Worm (Caenorhabditis elegans) whole organism, L4 larva: ENCODE data around the gene W06F12.3.

Experiments used
- F10B5.3 ChIP-seq: sonication (generic microtip); optimal IDR thresholded peaks from 2 replicates; lab custom pipeline; 2016; ENCODE audit warnings: mild to moderate bottlenecking, missing genetic modification characterization, missing compliant biosample characterization
- F26F4.8 ChIP-seq: fragments of 200-800 bp; sonication (Bioruptor generic); conservative IDR thresholded peaks from 2 replicates; pipeline ENCODE4 v1.3.6; 2022; ENCODE audit warnings: missing genetic modification characterization, missing compliant biosample characterization
- T20F7.1 ChIP-seq: fragments of 200-800 bp; sonication (Bioruptor generic); optimal IDR thresholded peaks from 2 replicates; lab custom pipeline; 2018; ENCODE audit warnings: mild to moderate bottlenecking, missing genetic modification characterization, missing compliant biosample characterization
- Y48G9A.11 ChIP-seq: fragments of 200-800 bp; sonication (Bioruptor generic); IDR thresholded peaks from 2 replicates; pipeline ENCODE4 v1.3.6; 2022; ENCODE audit warnings: missing genetic modification reagents, missing genetic modification characterization, missing compliant biosample characterization
- ZK337.2 ChIP-seq: fragments of 200-800 bp; sonication (Bioruptor generic); IDR thresholded peaks from 2 replicates; pipeline ENCODE4 v1.3.6; 2022; ENCODE audit warnings: missing genetic modification reagents, missing genetic modification characterization, missing compliant biosample characterization
- aha-1 ChIP-seq: fragments of 150-350 bp; peaks from one replicate; lab custom pipeline; 2014; ENCODE audit warnings: missing biosample characterization, missing genetic modification characterization
- ama-1 ChIP-seq: fragments of 150-350 bp; optimal IDR thresholded peaks from 2 replicates; lab custom pipeline; 2014; ENCODE audit warnings: inconsistent platforms, mixed read lengths
- arid-1 ChIP-seq: fragments of 200-800 bp; sonication (Bioruptor generic); conservative IDR thresholded peaks from 2 replicates; pipeline ENCODE4 v1.3.6; 2022; ENCODE audit warnings: missing genetic modification reagents, missing genetic modification characterization, missing compliant biosample characterization
- attf-4 ChIP-seq: sonication (generic microtip); optimal IDR thresholded peaks from 3 replicates; lab custom pipeline; 2017; ENCODE audit warnings: missing biosample characterization, missing genetic modification characterization
- daf-19 ChIP-seq: fragments of 200-800 bp; sonication (Bioruptor generic); conservative IDR thresholded peaks from 2 replicates; pipeline ENCODE4 v1.3.6; 2022; ENCODE audit warnings: missing genetic modification characterization, missing compliant biosample characterization
- dmd-9 ChIP-seq: fragments of 200-800 bp; sonication (Bioruptor generic); IDR thresholded peaks from 2 replicates; pipeline ENCODE4 v1.3.6; 2022; ENCODE audit warnings: missing genetic modification reagents, missing genetic modification characterization, missing compliant biosample characterization
- duxl-1 ChIP-seq: sonication (generic microtip); optimal IDR thresholded peaks from 2 replicates; lab custom pipeline; 2016; ENCODE audit warnings: mild to moderate bottlenecking, missing genetic modification characterization, moderate library complexity, missing compliant biosample characterization; ENCODE audit not compliant: poor library complexity
- egl-43 ChIP-seq: fragments of 200-800 bp; sonication (Bioruptor generic); IDR thresholded peaks from 2 replicates; pipeline ENCODE4 v1.3.6; 2022; ENCODE audit warnings: missing genetic modification reagents, missing genetic modification characterization, missing compliant biosample characterization
- fkh-10 ChIP-seq: fragments of 150-350 bp; optimal IDR thresholded peaks from 2 replicates; lab custom pipeline; 2014; ENCODE audit warnings: missing biosample characterization, missing genetic modification reagents, missing genetic modification characterization
- gei-8 ChIP-seq: fragments of 200-800 bp; sonication (Bioruptor generic); optimal IDR thresholded peaks from 2 replicates; lab custom pipeline; 2018; ENCODE audit warnings: mild to moderate bottlenecking, missing genetic modification characterization, missing compliant biosample characterization
- hlh-30 ChIP-seq: sonication (generic microtip); optimal IDR thresholded peaks from 2 replicates; lab custom pipeline; 2017; ENCODE audit warnings: antibody characterized with exemption, mild to moderate bottlenecking, missing genetic modification characterization, missing compliant biosample characterization; ENCODE audit not compliant: insufficient read depth
- mdt-29 ChIP-seq: fragments of 200-800 bp; sonication (Bioruptor generic); IDR thresholded peaks from 2 replicates; pipeline ENCODE4 v1.3.6; 2022; ENCODE audit warnings: missing genetic modification reagents, missing genetic modification characterization, missing compliant biosample characterization
- mep-1 ChIP-seq: fragments of 150-350 bp; sonication (generic microtip); optimal IDR thresholded peaks from 3 replicates; lab custom pipeline; 2014; ENCODE audit warnings: missing biosample characterization, missing genetic modification characterization
- mes-2 ChIP-seq: sonication (generic microtip); optimal IDR thresholded peaks from 2 replicates; lab custom pipeline; 2016; ENCODE audit warnings: missing genotype, mild to moderate bottlenecking, missing genetic modification characterization, missing compliant biosample characterization; ENCODE audit not compliant: poor library complexity, severe bottlenecking
- nhr-111 ChIP-seq: fragments of 200-800 bp; sonication (Bioruptor generic); optimal IDR thresholded peaks from 2 replicates; lab custom pipeline; 2018; ENCODE audit warnings: mild to moderate bottlenecking, missing genetic modification characterization, missing compliant biosample characterization
- nhr-237 ChIP-seq: sonication (generic microtip); optimal IDR thresholded peaks from 2 replicates; lab custom pipeline; 2017; ENCODE audit warnings: missing biosample characterization, missing genetic modification characterization
- nhr-41 ChIP-seq: fragments of 200-800 bp; sonication (Bioruptor generic); IDR thresholded peaks from 2 replicates; pipeline ENCODE4 v1.3.6; 2022; ENCODE audit warnings: missing genetic modification reagents, missing genetic modification characterization, missing compliant biosample characterization
- nhr-42 ChIP-seq: fragments of 200-800 bp; sonication (Bioruptor generic); IDR thresholded peaks from 2 replicates; pipeline ENCODE4 v1.3.6; 2022; ENCODE audit warnings: missing genetic modification characterization, missing compliant biosample characterization
- php-3 ChIP-seq: fragments of 200-800 bp; sonication (Bioruptor generic); IDR thresholded peaks from 2 replicates; pipeline ENCODE4 v1.3.6; 2022; ENCODE audit warnings: missing genetic modification reagents, missing genetic modification characterization, missing compliant biosample characterization
- sdz-12 ChIP-seq: fragments of 200-800 bp; sonication (Bioruptor generic); optimal IDR thresholded peaks from 2 replicates; lab custom pipeline; 2018; ENCODE audit warnings: mild to moderate bottlenecking, missing genetic modification characterization, missing compliant biosample characterization
- set-16 ChIP-seq: fragments of 200-800 bp; sonication (Bioruptor generic); IDR thresholded peaks from 2 replicates; pipeline ENCODE4 v1.3.6; 2022; ENCODE audit warnings: missing genetic modification reagents, missing genetic modification characterization, missing compliant biosample characterization
- skn-1 ChIP-seq: fragments of 150-350 bp; optimal IDR thresholded peaks from 2 replicates; lab custom pipeline; 2014; ENCODE audit warnings: missing biosample characterization, missing genetic modification characterization
- snpc-1.2 ChIP-seq: fragments of 200-800 bp; sonication (Bioruptor generic); IDR thresholded peaks from 2 replicates; pipeline ENCODE4 v1.3.6; 2022; ENCODE audit warnings: missing genetic modification reagents, missing genetic modification characterization, missing compliant biosample characterization
- tag-97 ChIP-seq: fragments of 200-800 bp; sonication (Bioruptor generic); IDR thresholded peaks from 2 replicates; pipeline ENCODE4 v1.3.6; 2022; ENCODE audit warnings: missing genetic modification characterization, missing compliant biosample characterization
- unc-62 ChIP-seq, 3 experiments: fragments of 150-350 bp in 1 of 3; sonication (generic microtip); optimal IDR thresholded peaks in 2 of 3; peaks in 1 of 3; 1 replicate in 1 of 3; 2 replicates in 2 of 3; lab custom pipeline; 2014 to 2017; ENCODE audit warnings: missing biosample characterization in 3 of 3, missing genetic modification characterization in 3 of 3, missing genetic modification reagents in 3 of 3, missing genotype in 1 of 3
- zfp-3 ChIP-seq: fragments of 200-800 bp; sonication (Bioruptor generic); conservative IDR thresholded peaks from 2 replicates; pipeline ENCODE4 v1.3.6; 2022; ENCODE audit warnings: missing genetic modification reagents, missing genetic modification characterization, missing compliant biosample characterization
- zip-11 ChIP-seq: fragments of 200-800 bp; sonication (Bioruptor generic); IDR thresholded peaks from 2 replicates; pipeline ENCODE4 v1.3.6; 2022; ENCODE audit warnings: missing genetic modification characterization, missing compliant biosample characterization
- zip-2 ChIP-seq: fragments of 150-350 bp; optimal IDR thresholded peaks from 2 replicates; lab custom pipeline; 2014; ENCODE audit warnings: missing biosample characterization, missing genetic modification characterization

W06F12.3 gene

DNA sequence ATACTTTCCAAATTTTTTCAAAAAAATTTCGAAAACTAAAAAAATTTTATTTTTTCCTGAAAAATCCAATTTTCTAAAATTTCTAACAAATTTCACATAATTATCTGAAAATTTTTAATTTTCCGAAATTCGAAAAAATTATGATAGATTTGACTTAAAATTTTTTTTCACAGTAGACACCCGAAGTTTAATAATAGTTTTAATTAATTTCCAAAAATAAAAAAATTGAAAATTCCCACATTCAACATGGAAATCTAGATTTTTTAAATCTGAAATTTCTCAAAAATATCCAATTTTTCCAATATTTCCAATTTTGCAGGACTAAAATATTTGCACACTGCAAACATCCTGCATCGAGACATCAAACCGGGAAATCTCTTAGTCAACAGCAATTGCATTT lies 12.9 kb upstream of the W06F12.3 start:
- TF ChIP-seq nhr-111 (GFP tag; lab: Kevin White, UChicago) = no peak
- 0 out of 2 replicates have a peak, but pooled peaks have one; percentile 7 for TF ChIP-seq php-3 (GFP tag; lab: Robert Waterston, UW)
- no peak for TF ChIP-seq nhr-237 (tag; lab: Kevin White, UChicago)
- peak; percentile 91 for TF ChIP-seq aha-1 (tag; lab: Kevin White, UChicago)
- peak; percentile 5 for TF ChIP-seq T20F7.1 (GFP tag; lab: Kevin White, UChicago)

ce11 chrIII:13722387-13723122 lies 12.3 kb upstream of the W06F12.3 start:
- TF ChIP-seq fkh-10 (GFP tag; lab: Kevin White, UChicago) (no peak), hlh-30 (tag; lab: Kevin White, UChicago) (peak; percentile 18), aha-1 (tag; lab: Kevin White, UChicago) (peak; percentile 36), mdt-29 (GFP tag; lab: Robert Waterston, UW) (no peak), egl-43 (GFP tag; lab: Robert Waterston, UW) (0 out of 2 replicates have a peak, but pooled peaks have one; percentile 51), unc-62 (GFP tag; optimal IDR thresholded peaks at IDR 0.05 in 1 of 2; lab: Kevin White, UChicago) (peak in 1 of 2 experiments; percentile 54), unc-62 (tag; optimal IDR thresholded peaks at IDR 0.05; lab: Kevin White, UChicago) (no peak), ZK337.2 (GFP tag; lab: Robert Waterston, UW) (0 out of 2 replicates have a peak, but pooled peaks have one; percentile 4), tag-97 (GFP tag; lab: Robert Waterston, UW) (0 out of 2 replicates have a peak, but pooled peaks have one; percentile 36), dmd-9 (GFP tag; lab: Robert Waterston, UW) (no peak), Y48G9A.11 (GFP tag; lab: Robert Waterston, UW) (no peak), attf-4 (tag; lab: Kevin White, UChicago) (no peak), sdz-12 (GFP tag; lab: Kevin White, UChicago) (peak; percentile 37), F10B5.3 (tag; lab: Kevin White, UChicago) (no peak), arid-1 (GFP tag; lab: Robert Waterston, UW) (no peak), nhr-42 (GFP tag; lab: Robert Waterston, UW) (peak; percentile 42; the same call in 1 of the 2 replicates), zip-2 (tag; lab: Kevin White, UChicago) (no peak), daf-19 (GFP tag; lab: Robert Waterston, UW) (no peak), ama-1 (lab: Kevin White, UChicago) (no peak), mes-2 (no peak), zfp-3 (no peak), set-16 (GFP tag; lab: Robert Waterston, UW) (peak; percentile 18; the same call in 1 of the 2 replicates), F26F4.8 (GFP tag; lab: Robert Waterston, UW) (no peak)

- TF ChIP-seq aha-1 (tag; lab: Kevin White, UChicago) (peak; percentile 16), ama-1 (lab: Kevin White, UChicago) (peak; percentile 33), hlh-30 (tag; lab: Kevin White, UChicago) (peak; percentile 14), snpc-1.2 (GFP tag; lab: Robert Waterston, UW) (peak; percentile 22; the same call in 1 of the 2 replicates), duxl-1 (peak; percentile 50), mep-1 (tag; lab: Kevin White, UChicago) (no peak), nhr-41 (peak; percentile 17; the same call in 1 of the 2 replicates), skn-1 (no peak), unc-62 (GFP tag; optimal IDR thresholded peaks at IDR 0.05 in 1 of 2; lab: Kevin White, UChicago) (peak in 1 of 2 experiments; percentile 38), unc-62 (tag; optimal IDR thresholded peaks at IDR 0.05; lab: Kevin White, UChicago) (no peak), zip-11 (GFP tag; lab: Robert Waterston, UW) (no peak), gei-8 (GFP tag; lab: Kevin White, UChicago) (peak; percentile 49)
Measured at ce11 chrIII:13724018-13724892, 10.6 kb upstream of the W06F12.3 start.
